Fruit fly (Drosophila melanogaster): ENCODE measurements around the gene fz2.
A peak's percentile ranks its signal among the peaks of the same experiment; 100 is the strongest.

The fz2 gene

dm6 chr3L:19221455-19221854 is 13.7 kb downstream of the fz2 start (continued):
- TF ChIP-seq CG12769 (tag; optimal IDR thresholded peaks at IDR 0.05) = peak; percentile 29
- 0 out of 3 replicates have a peak, but pooled peaks have one; percentile 39 for TF ChIP-seq so (GFP tag; IDR thresholded peaks at IDR 0.05)
- TF ChIP-seq CG10543 (GFP tag; optimal IDR thresholded peaks at IDR 0.05) = peak; percentile 42
- TF ChIP-seq caup (GFP tag; optimal IDR thresholded peaks at IDR 0.05; ENCODE audit: severe bottlenecking) = peak; percentile 2
- peak; percentile 25 for TF ChIP-seq lab (GFP tag; optimal IDR thresholded peaks at IDR 0.05)
- no peak for TF ChIP-seq CG1529 (GFP tag; optimal IDR thresholded peaks at IDR 0.05)
- TF ChIP-seq ind (GFP tag; optimal IDR thresholded peaks at IDR 0.05) = no peak
- peak; percentile 10; the same call in 1 of the 2 replicates for TF ChIP-seq CG9932 (GFP tag; IDR thresholded peaks at IDR 0.05)
- peak; percentile 21 for TF ChIP-seq cwo (GFP tag; optimal IDR thresholded peaks at IDR 0.05)
- TF ChIP-seq maf-S (GFP tag; optimal IDR thresholded peaks at IDR 0.05) = no peak
- no peak for TF ChIP-seq CG3838 (GFP tag; optimal IDR thresholded peaks at IDR 0.05)
- peak; percentile 16 for TF ChIP-seq Hmr (GFP tag; optimal IDR thresholded peaks at IDR 0.05)
- TF ChIP-seq CG9797 (GFP tag; optimal IDR thresholded peaks at IDR 0.05) = no peak
- TF ChIP-seq Med (GFP tag) = peak; percentile 58
- no peak for TF ChIP-seq eyg (GFP tag; optimal IDR thresholded peaks at IDR 0.05)
- TF ChIP-seq CG8290 (GFP tag; optimal IDR thresholded peaks at IDR 0.05) = no peak
- peak in 1 of 2 experiments; percentile 20 for TF ChIP-seq CG8290 (tag; optimal IDR thresholded peaks at IDR 0.05)
- no peak for TF ChIP-seq pb (GFP tag; optimal IDR thresholded peaks at IDR 0.05)
- peak; percentile 51 for TF ChIP-seq sens (GFP tag)
- no peak for TF ChIP-seq CG7928 (GFP tag; optimal IDR thresholded peaks at IDR 0.05)
- TF ChIP-seq mirr (GFP tag; optimal IDR thresholded peaks at IDR 0.05) = peak; percentile 1
- no peak for TF ChIP-seq Ssrp (tag; optimal IDR thresholded peaks at IDR 0.05)
- no peak for TF ChIP-seq cad (GFP tag; optimal IDR thresholded peaks at IDR 0.05)
- TF ChIP-seq CG10959 (GFP tag; IDR thresholded peaks at IDR 0.05) = no peak
- TF ChIP-seq Mad (GFP tag; optimal IDR thresholded peaks at IDR 0.05) = no peak
- TF ChIP-seq CG4820 (GFP tag; optimal IDR thresholded peaks at IDR 0.05) = no peak

DNA sequence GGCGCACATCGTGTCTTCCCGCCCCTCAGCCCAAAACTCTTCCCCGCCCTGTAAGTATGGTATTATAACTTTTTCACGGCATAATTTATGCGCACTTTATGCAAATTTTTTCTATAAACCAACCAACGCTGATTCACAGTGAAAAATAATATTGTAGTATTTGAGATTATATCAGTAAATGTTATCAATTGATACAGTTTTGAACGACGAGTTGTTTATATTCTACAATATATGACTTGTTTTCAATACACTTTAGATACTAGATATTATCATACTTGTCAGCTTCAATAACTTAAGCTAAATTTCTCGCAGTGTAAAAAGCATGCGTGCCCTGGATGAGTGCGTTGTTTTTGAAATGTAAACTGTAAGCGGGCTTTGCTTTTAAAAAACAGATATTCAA is 18.8 kb downstream of the fz2 start:
- TF ChIP-seq Fer1 (GFP tag; optimal IDR thresholded peaks at IDR 0.05) (peak; percentile 71), cwo (GFP tag; optimal IDR thresholded peaks at IDR 0.05) (peak; percentile 62), lmd (GFP tag; IDR thresholded peaks at IDR 0.05) (peak; percentile 52), sob (GFP tag; IDR thresholded peaks at IDR 0.05) (peak; percentile 55; the same call in 1 of the 2 replicates), CG7357 (GFP tag; IDR thresholded peaks at IDR 0.05) (no peak), Eip74EF (GFP tag; optimal IDR thresholded peaks at IDR 0.05) (no peak), nau (GFP tag; optimal IDR thresholded peaks at IDR 0.05) (no peak), lola (GFP tag; optimal IDR thresholded peaks at IDR 0.05) (no peak), Hr3 (GFP tag; optimal IDR thresholded peaks at IDR 0.05) (no peak), Poxn (GFP tag; IDR thresholded peaks at IDR 0.05) (no peak), ash1 (GFP tag; optimal IDR thresholded peaks at IDR 0.05) (no peak), CG1529 (GFP tag; optimal IDR thresholded peaks at IDR 0.05) (no peak), CG7786 (GFP tag; optimal IDR thresholded peaks at IDR 0.05) (no peak), CG4820 (GFP tag; optimal IDR thresholded peaks at IDR 0.05) (no peak), Asciz (GFP tag; optimal IDR thresholded peaks at IDR 0.05) (peak; percentile 30), CG12299 (tag; optimal IDR thresholded peaks at IDR 0.05) (no peak), CG11696 (GFP tag; IDR thresholded peaks at IDR 0.05) (no peak), CG6689 (GFP tag; IDR thresholded peaks at IDR 0.05) (no peak), Jarid2 (GFP tag; optimal IDR thresholded peaks at IDR 0.05) (peak; percentile 8), Sin3A (optimal IDR thresholded peaks at IDR 0.05) (no peak), CG7556 (GFP tag; optimal IDR thresholded peaks at IDR 0.05) (peak; percentile 48), lilli (GFP tag; optimal IDR thresholded peaks at IDR 0.05) (peak; percentile 20), grn (GFP tag; optimal IDR thresholded peaks at IDR 0.05) (no peak), ind (GFP tag; optimal IDR thresholded peaks at IDR 0.05) (peak; percentile 40), Fer3 (tag; optimal IDR thresholded peaks at IDR 0.05) (peak; percentile 65), CG8089 (GFP tag; optimal IDR thresholded peaks at IDR 0.05) (no peak), CG13123 (GFP tag; optimal IDR thresholded peaks at IDR 0.05) (no peak), bcd (GFP tag; optimal IDR thresholded peaks at IDR 0.05) (peak; percentile 51), hkb (optimal IDR thresholded peaks at IDR 0.05) (no peak), hkb (GFP tag; IDR thresholded peaks at IDR 0.05) (peak; percentile 56)
